Worm (Caenorhabditis elegans): ENCODE results near the gene C18H9.6.

ce11 chrII:6681478-6681877 is 19.9 kb downstream of the C18H9.6 start:
- TF ChIP-seq nhr-77 (tag; optimal IDR thresholded peaks at IDR 0.05), result no peak
- no peak for TF ChIP-seq unc-86 (tag; optimal IDR thresholded peaks at IDR 0.05)
- no peak for TF ChIP-seq nhr-76 (tag; optimal IDR thresholded peaks at IDR 0.05)
- no peak for TF ChIP-seq fkh-8 (tag; optimal IDR thresholded peaks at IDR 0.05)
- no peak for TF ChIP-seq fkh-4 (tag; optimal IDR thresholded peaks at IDR 0.05; ENCODE audit: borderline replicate concordance)
- no peak for TF ChIP-seq ama-1 (optimal IDR thresholded peaks at IDR 0.05)
- TF ChIP-seq dpl-1 (GFP tag; optimal IDR thresholded peaks at IDR 0.05), result no peak
- no peak for TF ChIP-seq ces-1 (GFP tag; optimal IDR thresholded peaks at IDR 0.05)
- TF ChIP-seq ceh-8 (GFP tag; optimal IDR thresholded peaks at IDR 0.05), result no peak
- no peak for TF ChIP-seq lsy-2 (tag; optimal IDR thresholded peaks at IDR 0.05)
- TF ChIP-seq xbp-1 (tag; optimal IDR thresholded peaks at IDR 0.05), result no peak

All from whole organism, L1 larva.